Fruit fly (Drosophila melanogaster): ENCODE measurements around the gene nom.
A peak's percentile ranks its signal among the peaks of the same experiment; 100 is the strongest.

- TF ChIP-seq CG32121 (GFP tag; IDR thresholded peaks at IDR 0.05) (0 out of 2 replicates have a peak, but pooled peaks have one; percentile 50), CG4496 (GFP tag; IDR thresholded peaks at IDR 0.05) (no peak), D1 (tag; optimal IDR thresholded peaks at IDR 0.05) (no peak), CG12605 (GFP tag; IDR thresholded peaks at IDR 0.05) (no peak), Snoo (tag; optimal IDR thresholded peaks at IDR 0.05) (peak; percentile 59), CG8301 (tag; optimal IDR thresholded peaks at IDR 0.05) (no peak)
Observed at dm6 chr3R:8676560-8677000, 46.4 kb upstream of the nom start, which contains the start of the genes Unc50, CG11755 and CG8043.

Measured in whole organism, pupa.